Fruit fly (Drosophila melanogaster) whole organism, embryonic: ENCODE data around the gene euc.
A peak's percentile ranks its signal among the peaks of the same experiment; 100 is the strongest.

Experiments used
- Atf6 ChIP-seq: fragments of 200-800 bp; sonication (Bioruptor generic); IDR thresholded peaks from 2 replicates; pipeline ENCODE4 v1.3.6; 2022; ENCODE audit warnings: missing biosample characterization, missing genetic modification characterization
- BtbVII ChIP-seq: fragments of 200-800 bp; sonication (Bioruptor generic); optimal IDR thresholded peaks from 3 replicates; lab custom pipeline; 2017; ENCODE audit warnings: missing biosample characterization, mild to moderate bottlenecking, missing genetic modification characterization
- CG11093 ChIP-seq: fragments of 200-800 bp; sonication (Bioruptor generic); IDR thresholded peaks from 3 replicates; pipeline ENCODE4 v1.3.6; 2022; ENCODE audit warnings: missing biosample characterization, missing genetic modification characterization
- CG12155 ChIP-seq: fragments of 200-800 bp; sonication (Bioruptor generic); optimal IDR thresholded peaks from 3 replicates; lab custom pipeline; 2016; ENCODE audit warnings: missing biosample characterization, missing genetic modification characterization
- CG12942 ChIP-seq: fragments of 200-800 bp; sonication (Bioruptor generic); optimal IDR thresholded peaks from 3 replicates; lab custom pipeline; 2016; ENCODE audit warnings: missing biosample characterization, missing genetic modification characterization
- CG13424 ChIP-seq: fragments of 200-800 bp; sonication (Bioruptor generic); optimal IDR thresholded peaks from 2 replicates; lab custom pipeline; 2019; ENCODE audit warnings: missing biosample characterization, mild to moderate bottlenecking, missing genetic modification characterization, moderate library complexity
- CG15073 ChIP-seq: fragments of 200-800 bp; sonication (Bioruptor generic); optimal IDR thresholded peaks from 2 replicates; lab custom pipeline; 2016; ENCODE audit warnings: missing biosample characterization, missing genetic modification characterization
- CG15479 ChIP-seq: fragments of 200-800 bp; sonication (Bioruptor generic); optimal IDR thresholded peaks from 3 replicates; lab custom pipeline; 2019; ENCODE audit warnings: missing biosample characterization, mild to moderate bottlenecking, missing genetic modification characterization, moderate library complexity
- CG1602 ChIP-seq: fragments of 200-800 bp; sonication (Bioruptor generic); optimal IDR thresholded peaks from 3 replicates; lab custom pipeline; 2016; ENCODE audit warnings: missing biosample characterization, missing genetic modification characterization
- CG17802 ChIP-seq: fragments of 200-800 bp; sonication (Bioruptor generic); optimal IDR thresholded peaks from 2 replicates; lab custom pipeline; 2018; ENCODE audit warnings: missing biosample characterization, mild to moderate bottlenecking, missing genetic modification characterization, moderate library complexity
- CG2120 ChIP-seq: fragments of 200-800 bp; sonication (Bioruptor generic); optimal IDR thresholded peaks from 3 replicates; lab custom pipeline; 2016; ENCODE audit warnings: missing biosample characterization, missing genetic modification characterization
- CG31365 ChIP-seq: fragments of 200-800 bp; sonication (Bioruptor generic); optimal IDR thresholded peaks from 2 replicates; lab custom pipeline; 2018; ENCODE audit warnings: missing biosample characterization, mild to moderate bottlenecking, missing genetic modification characterization
- CG42726 ChIP-seq: fragments of 200-800 bp; sonication (Bioruptor generic); IDR thresholded peaks from 2 replicates; pipeline ENCODE4 v1.3.6; 2022; ENCODE audit warnings: missing biosample characterization, missing genetic modification characterization; ENCODE audit not compliant: partially characterized antibody
- CG43689 ChIP-seq: fragments of 200-800 bp; sonication (Bioruptor generic); IDR thresholded peaks from 2 replicates; pipeline ENCODE4 v1.3.6; 2022; ENCODE audit warnings: missing biosample characterization, missing genetic modification characterization
- CG4730 ChIP-seq: fragments of 200-800 bp; sonication (Bioruptor generic); IDR thresholded peaks from 2 replicates; pipeline ENCODE4 v1.3.6; 2022; ENCODE audit warnings: missing biosample characterization, missing genetic modification characterization
- CG6654 ChIP-seq: fragments of 200-800 bp; sonication (Bioruptor generic); optimal IDR thresholded peaks from 2 replicates; lab custom pipeline; 2017; ENCODE audit warnings: missing biosample characterization, mild to moderate bottlenecking, missing genetic modification characterization
- CG7357 ChIP-seq: fragments of 200-800 bp; sonication (Bioruptor generic); IDR thresholded peaks from 3 replicates; pipeline ENCODE4 v1.3.6; 2022; ENCODE audit warnings: missing biosample characterization, missing genetic modification characterization
- CG8924 ChIP-seq: fragments of 200-800 bp; optimal IDR thresholded peaks from 3 replicates; lab custom pipeline; 2019; ENCODE audit warnings: missing biosample characterization, mild to moderate bottlenecking, missing genetic modification characterization, moderate library complexity
- CTCF ChIP-seq: fragments of 200-800 bp; sonication (Bioruptor generic); optimal IDR thresholded peaks from 2 replicates; lab custom pipeline; 2017; ENCODE audit warnings: missing biosample characterization, mild to moderate bottlenecking, missing genetic modification characterization, moderate library complexity
- Dad ChIP-seq: fragments of 200-800 bp; sonication (Bioruptor generic); optimal IDR thresholded peaks from 3 replicates; lab custom pipeline; 2016; ENCODE audit warnings: missing biosample characterization, missing genetic modification characterization
- Deaf1 ChIP-seq: fragments of 200-800 bp; optimal IDR thresholded peaks from 3 replicates; lab custom pipeline; 2019; ENCODE audit warnings: missing biosample characterization, mild to moderate bottlenecking, missing genetic modification characterization, moderate library complexity
- Dp ChIP-seq: fragments of 200-800 bp; sonication (Bioruptor generic); optimal IDR thresholded peaks from 2 replicates; lab custom pipeline; 2018; ENCODE audit warnings: missing biosample characterization, mild to moderate bottlenecking, missing genetic modification characterization, moderate library complexity
- E2f1 ChIP-seq: fragments of 200-800 bp; sonication (Bioruptor generic); IDR thresholded peaks from 2 replicates; pipeline ENCODE4 v1.3.6; 2022; ENCODE audit warnings: missing biosample characterization, missing genetic modification characterization
- HLH3B ChIP-seq: fragments of 200-800 bp; sonication (Bioruptor generic); IDR thresholded peaks from 2 replicates; pipeline ENCODE4 v1.3.6; 2022; ENCODE audit warnings: missing biosample characterization, missing genetic modification characterization
- Hsf ChIP-seq: fragments of 200-800 bp; sonication (Bioruptor generic); optimal IDR thresholded peaks from 3 replicates; lab custom pipeline; 2016; ENCODE audit warnings: missing biosample characterization, missing genetic modification characterization
- MTF-1 ChIP-seq: fragments of 200-800 bp; sonication (Bioruptor generic); optimal IDR thresholded peaks from 2 replicates; lab custom pipeline; 2018; ENCODE audit warnings: missing biosample characterization, mild to moderate bottlenecking, missing genetic modification characterization, borderline replicate concordance
- NC2β ChIP-seq: fragments of 200-800 bp; sonication (Bioruptor generic); optimal IDR thresholded peaks from 2 replicates; lab custom pipeline; 2016; ENCODE audit warnings: missing biosample characterization, missing genetic modification characterization
- NFAT ChIP-seq: fragments of 200-800 bp; sonication (Bioruptor generic); IDR thresholded peaks from 2 replicates; pipeline ENCODE4 v1.3.6; 2022; ENCODE audit warnings: missing biosample characterization, missing genetic modification characterization
- Nf-YB ChIP-seq: fragments of 200-800 bp; sonication (Bioruptor generic); optimal IDR thresholded peaks from 3 replicates; lab custom pipeline; 2019; ENCODE audit warnings: missing biosample characterization, mild to moderate bottlenecking, missing genetic modification characterization, moderate library complexity
- Opbp ChIP-seq: fragments of 200-800 bp; sonication (Bioruptor generic); IDR thresholded peaks from 3 replicates; pipeline ENCODE4 v1.3.6; 2022; ENCODE audit warnings: missing biosample characterization, missing genetic modification characterization; ENCODE audit not compliant: partially characterized antibody
- Optix ChIP-seq: fragments of 200-800 bp; sonication (Bioruptor generic); IDR thresholded peaks from 3 replicates; pipeline ENCODE4 v1.3.6; 2022; ENCODE audit warnings: missing biosample characterization, missing genetic modification characterization
- Ptx1 ChIP-seq: fragments of 200-800 bp; sonication (Bioruptor generic); IDR thresholded peaks from 2 replicates; pipeline ENCODE4 v1.3.6; 2022; ENCODE audit warnings: missing biosample characterization, missing genetic modification characterization
- Trl ChIP-seq, 3 experiments: fragments of >200 bp in 2 of 3; fragments of 200-800 bp in 1 of 3; sonication (Bioruptor generic) in 1 of 3; optimal IDR thresholded peaks; 2 replicates in 1 of 3; 3 replicates in 2 of 3; lab custom pipeline; 2016 to 2017; ENCODE audit warnings: missing biosample characterization in 1 of 3, missing genetic modification characterization in 1 of 3
- Usf ChIP-seq: fragments of 200-800 bp; sonication (Bioruptor generic); optimal IDR thresholded peaks from 2 replicates; lab custom pipeline; 2017; ENCODE audit warnings: missing genotype, missing biosample characterization, missing genetic modification characterization
- cg ChIP-seq: fragments of 200-800 bp; sonication (Bioruptor generic); optimal IDR thresholded peaks from 3 replicates; lab custom pipeline; 2019; ENCODE audit warnings: missing biosample characterization, mild to moderate bottlenecking, missing genetic modification characterization, moderate library complexity
- crol ChIP-seq: fragments of 200-800 bp; sonication (Bioruptor generic); IDR thresholded peaks from 2 replicates; pipeline ENCODE4 v1.3.6; 2022; ENCODE audit warnings: missing biosample characterization, missing genetic modification characterization
- dan ChIP-seq: fragments of 200-800 bp; sonication (Bioruptor generic); IDR thresholded peaks from 2 replicates; pipeline ENCODE4 v1.3.6; 2022; ENCODE audit warnings: missing biosample characterization, missing genetic modification characterization
- disco-r ChIP-seq: fragments of 200-800 bp; sonication (Bioruptor generic); optimal IDR thresholded peaks from 2 replicates; lab custom pipeline; 2016; ENCODE audit warnings: missing biosample characterization, missing genetic modification characterization
- fd102C ChIP-seq: fragments of 200-800 bp; sonication (Bioruptor generic); optimal IDR thresholded peaks from 2 replicates; lab custom pipeline; 2018; ENCODE audit warnings: missing biosample characterization, mild to moderate bottlenecking, missing genetic modification characterization, moderate library complexity
- fd3F ChIP-seq: fragments of 200-800 bp; sonication (Bioruptor generic); optimal IDR thresholded peaks from 2 replicates; lab custom pipeline; 2018; ENCODE audit warnings: missing biosample characterization, mild to moderate bottlenecking, missing genetic modification characterization, moderate library complexity
- fu2 ChIP-seq: fragments of 200-800 bp; sonication (Bioruptor generic); optimal IDR thresholded peaks from 2 replicates; lab custom pipeline; 2016; ENCODE audit warnings: missing biosample characterization, missing genetic modification characterization
- gfzf ChIP-seq: fragments of 200-800 bp; sonication (Bioruptor generic); optimal IDR thresholded peaks from 2 replicates; lab custom pipeline; 2016; ENCODE audit warnings: missing biosample characterization, mild to moderate bottlenecking, missing genetic modification characterization, moderate library complexity
- hb ChIP-seq: fragments of 200-800 bp; sonication (Bioruptor generic); IDR thresholded peaks from 3 replicates; pipeline ENCODE4 v1.3.6; 2022; ENCODE audit warnings: missing biosample characterization, missing genetic modification characterization; ENCODE audit not compliant: partially characterized antibody
- ken ChIP-seq: fragments of 200-800 bp; sonication (Bioruptor generic); IDR thresholded peaks from 3 replicates; pipeline ENCODE4 v1.3.6; 2022; ENCODE audit warnings: missing biosample characterization, missing genetic modification characterization
- onecut ChIP-seq: fragments of 200-800 bp; sonication (Bioruptor generic); IDR thresholded peaks from 2 replicates; pipeline ENCODE4 v1.3.6; 2022; ENCODE audit warnings: missing biosample characterization, missing genetic modification characterization
- pb ChIP-seq: fragments of 200-800 bp; sonication (Bioruptor generic); optimal IDR thresholded peaks from 3 replicates; lab custom pipeline; 2016; ENCODE audit warnings: missing biosample characterization, missing genetic modification characterization
- pho ChIP-seq: fragments of 200-800 bp; sonication (Bioruptor generic); optimal IDR thresholded peaks from 2 replicates; lab custom pipeline; 2016; ENCODE audit warnings: missing biosample characterization, missing genetic modification characterization
- pros ChIP-seq: fragments of 200-800 bp; sonication (Bioruptor generic); optimal IDR thresholded peaks from 3 replicates; lab custom pipeline; 2019; ENCODE audit warnings: missing biosample characterization, mild to moderate bottlenecking, missing genetic modification characterization, moderate library complexity
- tna ChIP-seq: fragments of 200-800 bp; sonication (Bioruptor generic); IDR thresholded peaks from 2 replicates; pipeline ENCODE4 v1.3.6; 2022; ENCODE audit warnings: missing biosample characterization, missing genetic modification characterization; ENCODE audit not compliant: partially characterized antibody
- z ChIP-seq: fragments of 200-800 bp; sonication (Bioruptor generic); IDR thresholded peaks from 3 replicates; pipeline ENCODE4 v1.3.6; 2022; ENCODE audit warnings: missing biosample characterization, missing genetic modification characterization

euc gene

DNA sequence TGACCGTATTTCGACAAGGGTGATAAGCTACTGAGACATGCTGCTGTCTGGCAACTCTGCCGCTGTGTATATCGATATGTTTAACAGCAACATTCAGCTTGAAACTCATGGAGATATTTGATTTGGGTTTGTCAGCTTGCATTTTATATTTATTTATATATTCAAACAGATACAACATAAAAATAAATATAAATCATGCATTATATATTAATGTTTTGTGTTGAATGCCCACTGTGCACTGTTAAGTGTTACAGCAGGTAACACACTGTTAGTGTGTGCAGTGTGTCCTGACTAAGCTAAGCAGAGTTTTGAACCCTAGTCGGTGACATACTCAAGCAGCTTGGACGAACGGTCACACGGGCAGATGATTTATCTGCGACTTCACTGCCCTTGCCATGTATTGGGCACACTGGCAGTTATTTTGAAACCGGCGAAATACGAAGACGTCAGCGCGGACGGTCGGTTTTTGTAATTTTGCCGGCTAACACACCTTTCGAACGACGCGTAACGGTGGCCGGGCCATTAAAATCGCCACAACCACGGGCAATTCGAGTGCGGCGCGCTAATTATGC is 5.1 kb upstream of the euc start, which contains the start of the genes snRNP-U1-C and gukh (continued):
- TF ChIP-seq CG4730 (peak; percentile 73; the same call in 1 of the 2 replicates), gfzf (GFP tag; lab: Kevin White, UChicago) (peak; percentile 97), pho (peak; percentile 32), fd102C (GFP tag; lab: Kevin White, UChicago) (no peak), BtbVII (GFP tag; lab: Kevin White, UChicago) (no peak), CG8924 (peak; percentile 90), tna (GFP tag; lab: Robert Waterston, UW) (no peak), E2f1 (GFP tag; lab: Robert Waterston, UW) (peak; percentile 78), ken (GFP tag; lab: Robert Waterston, UW) (peak; percentile 80), fu2 (GFP tag; lab: Kevin White, UChicago) (peak; percentile 5), HLH3B (GFP tag; lab: Robert Waterston, UW) (peak; percentile 83), CG7357 (peak; percentile 50; the same call in 2 of the 3 replicates), z (GFP tag; lab: Robert Waterston, UW) (no peak; the same call in 2 of the 3 replicates), pb (GFP tag; lab: Kevin White, UChicago) (no peak), Atf6 (peak; percentile 88), Opbp (GFP tag; lab: Robert Waterston, UW) (peak; percentile 57; the same call in 2 of the 3 replicates), CG12942 (GFP tag; lab: Kevin White, UChicago) (peak; percentile 83), Trl (optimal IDR thresholded peaks at IDR 0.05; lab: Kevin White, UChicago) (no peak), Trl (GFP tag; optimal IDR thresholded peaks at IDR 0.05; lab: Kevin White, UChicago) (no peak), CG31365 (tag; lab: Kevin White, UChicago) (peak; percentile 18), CG2120 (GFP tag; lab: Kevin White, UChicago) (peak; percentile 84), disco-r (peak; percentile 53), dan (GFP tag; lab: Robert Waterston, UW) (no peak), onecut (peak; percentile 67), crol (GFP tag; lab: Robert Waterston, UW) (no peak), CG42726 (GFP tag; lab: Robert Waterston, UW) (peak; percentile 55), Ptx1 (GFP tag; lab: Robert Waterston, UW) (peak; percentile 85), CG12155 (peak; percentile 87), Deaf1 (peak; percentile 72), CG15479 (GFP tag; lab: Kevin White, UChicago) (no peak), Usf (GFP tag; lab: Kevin White, UChicago) (peak; percentile 14), CG15073 (GFP tag; lab: Kevin White, UChicago) (no peak), cg (no peak), fd3F (GFP tag; lab: Kevin White, UChicago) (peak; percentile 81), Dp (GFP tag; lab: Kevin White, UChicago) (peak; percentile 66), Optix (GFP tag; lab: Robert Waterston, UW) (peak; percentile 86), hb (GFP tag; lab: Robert Waterston, UW) (peak; percentile 33; the same call in 1 of the 3 replicates), CTCF (GFP tag; lab: Kevin White, UChicago) (peak; percentile 41), CG43689 (GFP tag; lab: Robert Waterston, UW) (peak; percentile 73; the same call in 1 of the 2 replicates), CG13424 (tag; lab: Kevin White, UChicago) (peak; percentile 88), Hsf (peak; percentile 68), pros (GFP tag; lab: Kevin White, UChicago) (no peak), CG1602 (GFP tag; lab: Kevin White, UChicago) (peak; percentile 80), CG6654 (no peak), CG11093 (GFP tag; lab: Robert Waterston, UW) (peak; percentile 67; the same call in 1 of the 3 replicates), Dad (GFP tag; lab: Kevin White, UChicago) (no peak), NFAT (GFP tag; lab: Robert Waterston, UW) (peak; percentile 77), Nf-YB (GFP tag; lab: Kevin White, UChicago) (peak; percentile 60), MTF-1 (GFP tag; lab: Kevin White, UChicago) (no peak), CG17802 (tag; lab: Kevin White, UChicago) (peak; percentile 78), NC2β (GFP tag; lab: Kevin White, UChicago) (peak; percentile 38)
